Worm (Caenorhabditis elegans) whole organism, L4 larva: Measurements from ENCODE around the gene fbxa-53.

ENCODE experiments used
- T20F7.1 ChIP-seq: fragments of 200-800 bp; sonication (Bioruptor generic); optimal IDR thresholded peaks from 2 replicates; lab custom pipeline; 2018; ENCODE audit warnings: mild to moderate bottlenecking, missing genetic modification characterization, missing compliant biosample characterization
- ama-1 ChIP-seq: fragments of 150-350 bp; optimal IDR thresholded peaks from 2 replicates; lab custom pipeline; 2014; ENCODE audit warnings: inconsistent platforms, mixed read lengths
- ceh-32 ChIP-seq: sonication (generic microtip); optimal IDR thresholded peaks from 2 replicates; lab custom pipeline; 2016; ENCODE audit warnings: mild to moderate bottlenecking, missing genetic modification characterization, missing compliant biosample characterization; ENCODE audit not compliant: poor library complexity
- daf-16 ChIP-seq, 3 experiments: sonication (generic microtip); optimal IDR thresholded peaks; 2 replicates each; lab custom pipeline; 2016 to 2017; ENCODE audit warnings: missing genetic modification characterization in 3 of 3, missing genetic modification reagents in 3 of 3, mild to moderate bottlenecking in 2 of 3, missing compliant biosample characterization in 2 of 3, missing biosample characterization in 1 of 3, moderate library complexity in 1 of 3
- fkh-10 ChIP-seq: fragments of 150-350 bp; optimal IDR thresholded peaks from 2 replicates; lab custom pipeline; 2014; ENCODE audit warnings: missing biosample characterization, missing genetic modification reagents, missing genetic modification characterization
- lin-1 ChIP-seq: fragments of 200-800 bp; sonication (Bioruptor generic); IDR thresholded peaks from 2 replicates; pipeline ENCODE4 v1.3.6; 2022; ENCODE audit warnings: missing genetic modification reagents, missing genetic modification characterization, missing compliant biosample characterization
- lin-15B ChIP-seq: fragments of 150-350 bp; sonication (generic microtip); optimal IDR thresholded peaks from 3 replicates; lab custom pipeline; 2014; ENCODE audit warnings: missing biosample characterization, missing genetic modification characterization
- lin-39 ChIP-seq: fragments of 150-350 bp; optimal IDR thresholded peaks from 2 replicates; lab custom pipeline; 2014; ENCODE audit warnings: missing biosample characterization, missing genetic modification reagents, missing genetic modification characterization
- lir-3 ChIP-seq: sonication (generic microtip); optimal IDR thresholded peaks from 2 replicates; lab custom pipeline; 2016; ENCODE audit warnings: mild to moderate bottlenecking, missing genetic modification characterization, missing compliant biosample characterization
- lsy-2 ChIP-seq, 2 experiments: fragments of 150-350 bp in 1 of 2; sonication (generic microtip) in 1 of 2; optimal IDR thresholded peaks; 2 replicates each; lab custom pipeline; 2014 to 2017; ENCODE audit warnings: missing biosample characterization in 2 of 2, missing genetic modification characterization in 2 of 2
- nhr-237 ChIP-seq: sonication (generic microtip); optimal IDR thresholded peaks from 2 replicates; lab custom pipeline; 2017; ENCODE audit warnings: missing biosample characterization, missing genetic modification characterization
- nhr-28 ChIP-seq: fragments of 150-350 bp; optimal IDR thresholded peaks from 2 replicates; lab custom pipeline; 2014; ENCODE audit warnings: missing biosample characterization, missing genetic modification characterization
- tag-97 ChIP-seq: fragments of 200-800 bp; sonication (Bioruptor generic); IDR thresholded peaks from 2 replicates; pipeline ENCODE4 v1.3.6; 2022; ENCODE audit warnings: missing genetic modification characterization, missing compliant biosample characterization
- unc-62 ChIP-seq, 3 experiments: fragments of 150-350 bp in 1 of 3; sonication (generic microtip); optimal IDR thresholded peaks in 2 of 3; peaks in 1 of 3; 1 replicate in 1 of 3; 2 replicates in 2 of 3; lab custom pipeline; 2014 to 2017; ENCODE audit warnings: missing biosample characterization in 3 of 3, missing genetic modification characterization in 3 of 3, missing genetic modification reagents in 3 of 3, missing genotype in 1 of 3

ce11 chrX:1718479-1718878 is at the start of gene fbxa-53:
- TF ChIP-seq nhr-237, result no peak
- TF ChIP-seq lin-39 (tag; lab: Kevin White, UChicago), result no peak
- no peak for TF ChIP-seq T20F7.1
- TF ChIP-seq lin-1 (GFP tag; lab: Robert Waterston, UW), result no peak
- no peak for TF ChIP-seq daf-16 (GFP tag; optimal IDR thresholded peaks at IDR 0.05; lab: Kevin White, UChicago)
- TF ChIP-seq daf-16 (tag; optimal IDR thresholded peaks at IDR 0.05; lab: Kevin White, UChicago), result peak; percentile 25
- TF ChIP-seq unc-62 (GFP tag; optimal IDR thresholded peaks at IDR 0.05 in 1 of 2; lab: Kevin White, UChicago), result no peak
- no peak for TF ChIP-seq unc-62 (tag; optimal IDR thresholded peaks at IDR 0.05; lab: Kevin White, UChicago)
- no peak for TF ChIP-seq ama-1
- TF ChIP-seq fkh-10 (GFP tag; lab: Kevin White, UChicago), result no peak
- TF ChIP-seq lsy-2 (tag; optimal IDR thresholded peaks at IDR 0.05; lab: Kevin White, UChicago), result no peak
- TF ChIP-seq lir-3 (tag; lab: Kevin White, UChicago), result no peak
- TF ChIP-seq lin-15B (tag; lab: Kevin White, UChicago), result no peak
- TF ChIP-seq tag-97 (GFP tag; lab: Robert Waterston, UW), result no peak
- no peak for TF ChIP-seq ceh-32 (tag; lab: Kevin White, UChicago)
- TF ChIP-seq nhr-28 (tag; lab: Kevin White, UChicago), result no peak
